Worm (Caenorhabditis elegans): Measurements from ENCODE around the gene sec-23.

DNA sequence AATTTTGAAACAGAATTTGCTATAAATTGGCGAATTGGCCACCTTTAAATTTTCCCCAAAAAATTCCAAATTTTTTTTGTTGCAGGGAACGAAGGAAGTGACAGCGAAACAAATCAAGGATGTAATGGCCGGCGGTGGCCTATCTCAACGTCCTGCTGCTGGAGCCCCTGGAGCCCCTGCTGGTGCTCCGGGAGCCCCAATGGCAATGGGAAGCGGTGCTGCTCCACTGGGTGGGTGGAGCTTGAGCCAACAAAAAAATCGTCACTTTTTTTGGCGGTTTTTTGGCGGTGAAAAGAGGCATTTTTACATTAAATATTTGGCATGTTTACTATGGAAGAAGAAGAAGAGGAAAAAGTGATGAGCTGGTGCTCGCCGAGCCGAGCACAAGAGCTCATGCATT, 6.1 kb downstream of the sec-23 start:
- TF ChIP-seq ceh-82 (tag; optimal IDR thresholded peaks at IDR 0.05) (no peak), R02D3.7 (tag; optimal IDR thresholded peaks at IDR 0.05) (no peak), skn-1 (tag; optimal IDR thresholded peaks at IDR 0.05) (no peak), C34F6.9 (tag; optimal IDR thresholded peaks at IDR 0.05) (no peak), egl-27 (tag; optimal IDR thresholded peaks at IDR 0.05) (no peak), lsy-2 (tag; optimal IDR thresholded peaks at IDR 0.05) (no peak)

Data from whole organism, L2 larva.